Fruit fly (Drosophila melanogaster): ENCODE measurements around the gene Or1a.

Gene Or1a

DNA sequence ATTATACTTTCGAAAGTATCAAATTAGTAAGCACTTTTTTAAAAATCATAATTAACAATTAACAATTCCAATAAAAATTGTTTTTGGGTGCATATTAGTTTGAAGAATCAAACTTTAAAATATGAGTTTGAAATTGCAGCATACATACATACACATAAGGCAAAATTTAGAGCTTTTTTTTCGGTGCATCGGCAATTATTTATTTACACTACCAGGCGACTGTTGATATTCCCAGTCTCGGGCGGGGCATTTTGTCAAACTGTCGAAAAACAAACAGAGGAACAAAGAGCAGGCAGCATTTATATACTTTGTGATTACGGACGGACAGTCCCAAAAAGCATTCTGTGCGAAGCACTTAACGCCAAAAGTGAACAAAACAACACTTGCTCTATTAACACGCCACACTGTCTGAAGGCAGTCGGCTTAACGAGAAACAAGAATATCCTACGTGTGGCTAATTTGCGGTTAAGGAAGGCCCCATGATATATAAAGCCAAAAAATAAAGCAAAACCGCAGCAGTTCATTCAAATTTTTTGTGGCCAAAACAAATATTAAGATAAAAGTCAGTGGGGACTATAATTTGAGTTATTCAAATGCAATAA is 47.3 kb downstream of the Or1a start (continued):
- TF ChIP-seq NFAT (GFP tag; IDR thresholded peaks at IDR 0.05) (no peak), vvl (GFP tag; IDR thresholded peaks at IDR 0.05) (no peak), Xbp1 (GFP tag; optimal IDR thresholded peaks at IDR 0.05) (no peak), CG10959 (GFP tag; IDR thresholded peaks at IDR 0.05) (no peak), nerfin-1 (tag; optimal IDR thresholded peaks at IDR 0.05) (no peak), CG13296 (GFP tag; optimal IDR thresholded peaks at IDR 0.05) (peak; percentile 13), danr (GFP tag; IDR thresholded peaks at IDR 0.05) (no peak), CG14014 (GFP tag; IDR thresholded peaks at IDR 0.05) (no peak), gcm2 (GFP tag; optimal IDR thresholded peaks at IDR 0.05) (no peak), CG31388 (GFP tag; optimal IDR thresholded peaks at IDR 0.05) (no peak), CG18011 (GFP tag; optimal IDR thresholded peaks at IDR 0.05) (no peak), Elba2 (GFP tag; optimal IDR thresholded peaks at IDR 0.05) (no peak), mam (GFP tag; optimal IDR thresholded peaks at IDR 0.05) (no peak), PHDP (tag; optimal IDR thresholded peaks at IDR 0.05) (peak; percentile 20), CG17912 (GFP tag; optimal IDR thresholded peaks at IDR 0.05) (no peak), gro (GFP tag; optimal IDR thresholded peaks at IDR 0.05) (no peak), hb (GFP tag; IDR thresholded peaks at IDR 0.05; ENCODE audit: partially characterized antibody) (no peak), Atf6 (GFP tag; IDR thresholded peaks at IDR 0.05) (no peak), CG4854 (GFP tag; optimal IDR thresholded peaks at IDR 0.05) (no peak), H15 (GFP tag; IDR thresholded peaks at IDR 0.05) (no peak), Max (GFP tag; optimal IDR thresholded peaks at IDR 0.05) (no peak), CG17361 (GFP tag; IDR thresholded peaks at IDR 0.05) (0 out of 3 replicates have a peak, but pooled peaks have one; percentile 41), CG7745 (tag; optimal IDR thresholded peaks at IDR 0.05) (no peak), CG6272 (GFP tag; IDR thresholded peaks at IDR 0.05) (no peak), E2f2 (GFP tag; IDR thresholded peaks at IDR 0.05) (no peak), pum (GFP tag; optimal IDR thresholded peaks at IDR 0.05) (no peak), CG3847 (GFP tag; IDR thresholded peaks at IDR 0.05) (no peak), CG7786 (GFP tag; optimal IDR thresholded peaks at IDR 0.05) (no peak), MTF-1 (GFP tag; optimal IDR thresholded peaks at IDR 0.05; ENCODE audit: borderline replicate concordance) (peak; percentile 56), CG11504 (tag; optimal IDR thresholded peaks at IDR 0.05) (no peak), nom (GFP tag; optimal IDR thresholded peaks at IDR 0.05) (no peak), CG14050 (GFP tag; IDR thresholded peaks at IDR 0.05) (no peak), CG11560 (tag; IDR thresholded peaks at IDR 0.05) (no peak), Poxn (GFP tag; IDR thresholded peaks at IDR 0.05) (no peak), ems (GFP tag; optimal IDR thresholded peaks at IDR 0.05) (no peak), CG11093 (GFP tag; IDR thresholded peaks at IDR 0.05) (no peak), CoRest (tag; optimal IDR thresholded peaks at IDR 0.05) (no peak), Hey (tag; optimal IDR thresholded peaks at IDR 0.05) (no peak), pita (GFP tag; optimal IDR thresholded peaks at IDR 0.05) (no peak), CG17568 (GFP tag; optimal IDR thresholded peaks at IDR 0.05) (peak; percentile 23), MBD-R2 (GFP tag; IDR thresholded peaks at IDR 0.05) (no peak), Fer3 (tag; optimal IDR thresholded peaks at IDR 0.05) (no peak), mirr (GFP tag; optimal IDR thresholded peaks at IDR 0.05) (no peak), CG6689 (GFP tag; IDR thresholded peaks at IDR 0.05) (no peak), lola (GFP tag; optimal IDR thresholded peaks at IDR 0.05) (peak in 1 of 3 experiments; percentile 8), CG43689 (GFP tag; IDR thresholded peaks at IDR 0.05) (no peak), ap (GFP tag; IDR thresholded peaks at IDR 0.05) (no peak), CG32532 (GFP tag; IDR thresholded peaks at IDR 0.05) (no peak), en (GFP tag; optimal IDR thresholded peaks at IDR 0.05) (no peak), nau (GFP tag; optimal IDR thresholded peaks at IDR 0.05) (peak; percentile 0), sug (tag; optimal IDR thresholded peaks at IDR 0.05) (no peak), slp2 (GFP tag; optimal IDR thresholded peaks at IDR 0.05) (no peak)
